Worm (Caenorhabditis elegans) whole organism, young adult: ENCODE data around the gene srd-38.

ENCODE experiments used
- F37B4.10 ChIP-seq: fragments of 200-800 bp; sonication (Bioruptor generic); IDR thresholded peaks from 2 replicates; pipeline ENCODE4 v1.3.6; 2022; ENCODE audit warnings: missing genetic modification characterization, missing compliant biosample characterization
- F49E8.2 ChIP-seq: sonication (generic microtip); optimal IDR thresholded peaks from 3 replicates; lab custom pipeline; 2017; ENCODE audit warnings: missing genetic modification characterization, mild to moderate bottlenecking, missing compliant biosample characterization, antibody characterized with exemption, moderate library complexity; ENCODE audit not compliant: insufficient read depth
- F52B5.7 ChIP-seq: sonication (generic microtip); optimal IDR thresholded peaks from 2 replicates; lab custom pipeline; 2016; ENCODE audit warnings: mild to moderate bottlenecking, missing genetic modification characterization, missing compliant biosample characterization
- Y95B8A.8 ChIP-seq: fragments of 200-800 bp; sonication (Bioruptor generic); IDR thresholded peaks from 2 replicates; pipeline ENCODE4 v1.3.6; 2022; ENCODE audit warnings: missing genetic modification reagents, missing genetic modification characterization, missing compliant biosample characterization
- ama-1 ChIP-seq, 3 experiments: fragments of 150-350 bp in 1 of 3; sonication (generic microtip) in 2 of 3; optimal IDR thresholded peaks; 2 replicates each; lab custom pipeline; 2014 to 2018; ENCODE audit warnings: missing biosample characterization in 2 of 3, missing genetic modification characterization in 2 of 3, missing genetic modification reagents in 2 of 3
- ceh-100 ChIP-seq: fragments of 200-800 bp; sonication (Bioruptor generic); IDR thresholded peaks from 2 replicates; pipeline ENCODE4 v1.3.6; 2022; ENCODE audit warnings: missing genetic modification reagents, missing genetic modification characterization, missing compliant biosample characterization
- chd-7 ChIP-seq: sonication (generic microtip); optimal IDR thresholded peaks from 2 replicates; lab custom pipeline; 2016; ENCODE audit warnings: mild to moderate bottlenecking, missing genetic modification characterization, moderate library complexity, missing compliant biosample characterization
- efl-1 ChIP-seq: fragments of 150-350 bp; optimal IDR thresholded peaks from 2 replicates; lab custom pipeline; 2014; ENCODE audit warnings: missing biosample characterization, missing genetic modification reagents, missing genetic modification characterization
- hlh-26 ChIP-seq: fragments of 200-800 bp; sonication (Bioruptor generic); conservative IDR thresholded peaks from 2 replicates; pipeline ENCODE4 v1.3.6; 2022; ENCODE audit warnings: missing genetic modification reagents, missing genetic modification characterization, missing compliant biosample characterization
- madf-3 ChIP-seq: fragments of 200-800 bp; sonication (Bioruptor generic); IDR thresholded peaks from 2 replicates; pipeline ENCODE4 v1.3.6; 2022; ENCODE audit warnings: missing genetic modification reagents, missing genetic modification characterization, missing compliant biosample characterization
- nfya-1 ChIP-seq: sonication (generic microtip); optimal IDR thresholded peaks from 2 replicates; lab custom pipeline; 2017; ENCODE audit warnings: antibody characterized with exemption, missing compliant biosample characterization, missing genetic modification characterization, borderline replicate concordance; ENCODE audit not compliant: insufficient read depth
- snpc-4 ChIP-seq, 5 experiments: fragments of 150-350 bp in 1 of 5; sonication (generic microtip) in 4 of 5; optimal IDR thresholded peaks; 2 replicates each; lab custom pipeline; 2014 to 2018; ENCODE audit warnings: missing genetic modification characterization in 5 of 5, missing biosample characterization in 3 of 5, antibody characterized with exemption in 2 of 5, mild to moderate bottlenecking in 2 of 5, missing compliant biosample characterization in 2 of 5, missing genotype in 2 of 5, moderate library complexity in 2 of 5, missing genetic modification reagents in 1 of 5
- zfh-2 ChIP-seq: fragments of 200-800 bp; sonication (Bioruptor generic); conservative IDR thresholded peaks from 2 replicates; pipeline ENCODE4 v1.3.6; 2022; ENCODE audit warnings: missing genetic modification reagents, missing genetic modification characterization, missing compliant biosample characterization

- TF ChIP-seq ceh-100 (GFP tag; lab: Robert Waterston, UW): no peak
- no peak for TF ChIP-seq F37B4.10
- no peak for TF ChIP-seq nfya-1 (tag; lab: Kevin White, UChicago)
- TF ChIP-seq zfh-2 (GFP tag; lab: Robert Waterston, UW): no peak
- TF ChIP-seq F49E8.2 (tag; lab: Kevin White, UChicago): no peak
- no peak for TF ChIP-seq ama-1 (optimal IDR thresholded peaks at IDR 0.05; lab: Kevin White, UChicago)
- no peak for TF ChIP-seq ama-1 (GFP tag; optimal IDR thresholded peaks at IDR 0.05; lab: Kevin White, UChicago)
- no peak for TF ChIP-seq snpc-4 (GFP tag; optimal IDR thresholded peaks at IDR 0.05; lab: Kevin White, UChicago)
- TF ChIP-seq snpc-4 (tag; optimal IDR thresholded peaks at IDR 0.05; lab: Kevin White, UChicago): no peak
- no peak for TF ChIP-seq chd-7 (tag; lab: Kevin White, UChicago)
- no peak for TF ChIP-seq efl-1 (GFP tag; lab: Kevin White, UChicago)
- TF ChIP-seq hlh-26: no peak
- TF ChIP-seq Y95B8A.8 (GFP tag; lab: Robert Waterston, UW): no peak
- TF ChIP-seq F52B5.7: no peak
- TF ChIP-seq madf-3 (GFP tag; lab: Robert Waterston, UW): no peak
Observed at ce11 chrX:13248265-13248664, 43.3 kb upstream of the srd-38 start, which contains the start of gene K08H2.7.
